Fruit fly (Drosophila melanogaster) Kc167 (cell line): Measurements from ENCODE around the gene Atx2.

Source experiments
- Myc ChIP-seq: fragments of >200 bp; optimal IDR thresholded peaks from 2 replicates; lab custom pipeline; 2017; ENCODE audit warnings: missing external identifiers
- Sin3A ChIP-seq: fragments of >200 bp; optimal IDR thresholded peaks from 2 replicates; lab custom pipeline; 2018; ENCODE audit warnings: missing external identifiers
- h ChIP-seq: fragments of >200 bp; optimal IDR thresholded peaks from 3 replicates; lab custom pipeline; 2018; ENCODE audit warnings: missing external identifiers
- insv ChIP-seq: fragments of >200 bp; optimal IDR thresholded peaks from 3 replicates; lab custom pipeline; 2018; ENCODE audit warnings: missing external identifiers
- psq ChIP-seq: fragments of >200 bp; optimal IDR thresholded peaks from 2 replicates; lab custom pipeline; 2017; ENCODE audit warnings: missing external identifiers
- ttk ChIP-seq: sonication (Bioruptor generic); optimal IDR thresholded peaks from 2 replicates; lab custom pipeline; 2017; ENCODE audit warnings: missing external identifiers

Atx2 gene

dm6 chr3R:15418824-15419530, 10.8 kb downstream of the Atx2 start:
- TF ChIP-seq insv (lab: Kevin White, UChicago), result no peak
- no peak for TF ChIP-seq psq (lab: Kevin White, UChicago)
- TF ChIP-seq Sin3A (lab: Kevin White, UChicago), result no peak
- no peak for TF ChIP-seq h (lab: Kevin White, UChicago)
- TF ChIP-seq ttk, result no peak
- no peak for TF ChIP-seq Myc (lab: Kevin White, UChicago)

- TF ChIP-seq Myc (lab: Kevin White, UChicago) (no peak), Sin3A (lab: Kevin White, UChicago) (no peak), ttk (no peak), psq (lab: Kevin White, UChicago) (no peak), h (lab: Kevin White, UChicago) (no peak), insv (lab: Kevin White, UChicago) (no peak)
Observed at dm6 chr3R:15420375-15420931, 12.2 kb downstream of the Atx2 start.

- TF ChIP-seq psq (lab: Kevin White, UChicago) (no peak), h (lab: Kevin White, UChicago) (no peak), ttk (no peak)
Observed at dm6 chr3R:15424187-15424586, 16.0 kb downstream of the Atx2 start.

- TF ChIP-seq psq (lab: Kevin White, UChicago) (no peak), Myc (lab: Kevin White, UChicago) (no peak), insv (lab: Kevin White, UChicago) (no peak), h (lab: Kevin White, UChicago) (no peak), Sin3A (lab: Kevin White, UChicago) (no peak), ttk (no peak)
Observed at dm6 chr3R:15425638-15426487, 17.6 kb downstream of the Atx2 start.

dm6 chr3R:15427199-15427817, 19.1 kb downstream of the Atx2 start:
- TF ChIP-seq psq (lab: Kevin White, UChicago) (no peak), Sin3A (lab: Kevin White, UChicago) (no peak), h (lab: Kevin White, UChicago) (no peak), Myc (lab: Kevin White, UChicago) (no peak), insv (lab: Kevin White, UChicago) (no peak)

- no peak for TF ChIP-seq insv (lab: Kevin White, UChicago)
Observed at dm6 chr3R:15427818-15428199, 19.6 kb downstream of the Atx2 start.

dm6 chr3R:15430349-15430748, 22.1 kb downstream of the Atx2 start:
- TF ChIP-seq ttk (no peak), psq (lab: Kevin White, UChicago) (no peak), Myc (lab: Kevin White, UChicago) (no peak), insv (lab: Kevin White, UChicago) (no peak), h (lab: Kevin White, UChicago) (no peak), Sin3A (lab: Kevin White, UChicago) (no peak)

- no peak for TF ChIP-seq Sin3A (lab: Kevin White, UChicago)
- no peak for TF ChIP-seq Myc (lab: Kevin White, UChicago)
- TF ChIP-seq insv (lab: Kevin White, UChicago), result no peak
- TF ChIP-seq psq (lab: Kevin White, UChicago), result no peak
- TF ChIP-seq ttk, result no peak
Observed at dm6 chr3R:15431142-15431541, 22.9 kb downstream of the Atx2 start.

dm6 chr3R:15433340-15433945, 25.2 kb downstream of the Atx2 start:
- TF ChIP-seq Sin3A (lab: Kevin White, UChicago), result no peak
- no peak for TF ChIP-seq Myc (lab: Kevin White, UChicago)
- no peak for TF ChIP-seq insv (lab: Kevin White, UChicago)
- no peak for TF ChIP-seq ttk
- no peak for TF ChIP-seq psq (lab: Kevin White, UChicago)
- no peak for TF ChIP-seq h (lab: Kevin White, UChicago)

dm6 chr3R:15434676-15435075, 26.5 kb downstream of the Atx2 start, which contains the start of gene CG6118:
CG6118 (minus strand) TSS chr3R:15434738.
- no peak for TF ChIP-seq Sin3A (lab: Kevin White, UChicago)
- no peak for TF ChIP-seq h (lab: Kevin White, UChicago)
- no peak for TF ChIP-seq ttk
- TF ChIP-seq psq (lab: Kevin White, UChicago), result no peak
- TF ChIP-seq insv (lab: Kevin White, UChicago), result no peak
- TF ChIP-seq Myc (lab: Kevin White, UChicago), result no peak

- TF ChIP-seq h (lab: Kevin White, UChicago) (no peak), ttk (no peak), Myc (lab: Kevin White, UChicago) (no peak), psq (lab: Kevin White, UChicago) (no peak), insv (lab: Kevin White, UChicago) (no peak), Sin3A (lab: Kevin White, UChicago) (no peak)
Observed at dm6 chr3R:15436799-15437198, 28.6 kb downstream of the Atx2 start.
